Worm (Caenorhabditis elegans) whole organism, L4 larva: ENCODE results near the gene gegf-1.
A peak's percentile ranks its signal among the peaks of the same experiment; 100 is the strongest.

Experiments used
- D1046.2 ChIP-seq: fragments of 200-800 bp; sonication (Bioruptor generic); IDR thresholded peaks from 2 replicates; pipeline ENCODE4 v1.3.6; 2022; ENCODE audit warnings: missing genetic modification characterization, missing compliant biosample characterization
- F10B5.3 ChIP-seq: sonication (generic microtip); optimal IDR thresholded peaks from 2 replicates; lab custom pipeline; 2016; ENCODE audit warnings: mild to moderate bottlenecking, missing genetic modification characterization, missing compliant biosample characterization
- F37D6.2 ChIP-seq: sonication (generic microtip); optimal IDR thresholded peaks from 2 replicates; lab custom pipeline; 2016; ENCODE audit warnings: mild to moderate bottlenecking, missing genetic modification characterization, missing compliant biosample characterization
- F49E8.2 ChIP-seq: sonication (generic microtip); optimal IDR thresholded peaks from 2 replicates; lab custom pipeline; 2016; ENCODE audit warnings: missing compliant biosample characterization, mild to moderate bottlenecking, missing genetic modification characterization, borderline replicate concordance
- T20F7.1 ChIP-seq: fragments of 200-800 bp; sonication (Bioruptor generic); optimal IDR thresholded peaks from 2 replicates; lab custom pipeline; 2018; ENCODE audit warnings: mild to moderate bottlenecking, missing genetic modification characterization, missing compliant biosample characterization
- Y105C5A.15 ChIP-seq: fragments of 200-800 bp; sonication (Bioruptor generic); IDR thresholded peaks from 2 replicates; pipeline ENCODE4 v1.3.6; 2022; ENCODE audit warnings: missing genetic modification characterization, missing compliant biosample characterization
- Y48G9A.11 ChIP-seq: fragments of 200-800 bp; sonication (Bioruptor generic); IDR thresholded peaks from 2 replicates; pipeline ENCODE4 v1.3.6; 2022; ENCODE audit warnings: missing genetic modification reagents, missing genetic modification characterization, missing compliant biosample characterization
- Y75B8A.6 ChIP-seq: fragments of 200-800 bp; sonication (Bioruptor generic); IDR thresholded peaks from 2 replicates; pipeline ENCODE4 v1.3.6; 2022; ENCODE audit warnings: missing genetic modification reagents, missing genetic modification characterization, missing compliant biosample characterization
- ZK546.5 ChIP-seq, 2 experiments: sonication (generic microtip); optimal IDR thresholded peaks; 2 replicates each; lab custom pipeline; 2017; ENCODE audit warnings: missing biosample characterization in 2 of 2, missing genetic modification characterization in 2 of 2
- aha-1 ChIP-seq: fragments of 150-350 bp; peaks from one replicate; lab custom pipeline; 2014; ENCODE audit warnings: missing biosample characterization, missing genetic modification characterization
- aly-2 ChIP-seq: sonication (generic microtip); optimal IDR thresholded peaks from 2 replicates; lab custom pipeline; 2018; ENCODE audit warnings: missing biosample characterization, missing genetic modification characterization
- ceh-28 ChIP-seq: fragments of 150-350 bp; optimal IDR thresholded peaks from 2 replicates; lab custom pipeline; 2014; ENCODE audit warnings: missing biosample characterization, missing genetic modification reagents, missing genetic modification characterization
- ceh-32 ChIP-seq: sonication (generic microtip); optimal IDR thresholded peaks from 2 replicates; lab custom pipeline; 2016; ENCODE audit warnings: mild to moderate bottlenecking, missing genetic modification characterization, missing compliant biosample characterization; ENCODE audit not compliant: poor library complexity
- ceh-62 ChIP-seq: sonication (generic microtip); optimal IDR thresholded peaks from 2 replicates; lab custom pipeline; 2017; ENCODE audit warnings: missing biosample characterization, missing genetic modification characterization
- ctbp-1 ChIP-seq: fragments of 200-800 bp; sonication (Bioruptor generic); IDR thresholded peaks from 2 replicates; pipeline ENCODE4 v1.3.6; 2022; ENCODE audit warnings: missing genetic modification reagents, missing genetic modification characterization, missing compliant biosample characterization
- daf-19 ChIP-seq: fragments of 200-800 bp; sonication (Bioruptor generic); conservative IDR thresholded peaks from 2 replicates; pipeline ENCODE4 v1.3.6; 2022; ENCODE audit warnings: missing genetic modification characterization, missing compliant biosample characterization
- dmd-6 ChIP-seq: fragments of 200-800 bp; sonication (Bioruptor generic); IDR thresholded peaks from 2 replicates; pipeline ENCODE4 v1.3.6; 2022; ENCODE audit warnings: missing genetic modification reagents, missing genetic modification characterization, missing compliant biosample characterization
- dmd-8 ChIP-seq: fragments of 200-800 bp; sonication (Bioruptor generic); IDR thresholded peaks from 2 replicates; pipeline ENCODE4 v1.3.6; 2022; ENCODE audit warnings: missing genetic modification characterization, missing compliant biosample characterization
- duxl-1 ChIP-seq: sonication (generic microtip); optimal IDR thresholded peaks from 2 replicates; lab custom pipeline; 2016; ENCODE audit warnings: mild to moderate bottlenecking, missing genetic modification characterization, moderate library complexity, missing compliant biosample characterization; ENCODE audit not compliant: poor library complexity
- dve-1 ChIP-seq: sonication (generic microtip); optimal IDR thresholded peaks from 2 replicates; lab custom pipeline; 2017; ENCODE audit warnings: antibody characterized with exemption, mild to moderate bottlenecking, missing genetic modification characterization, missing compliant biosample characterization; ENCODE audit not compliant: insufficient read depth
- egl-27 ChIP-seq: sonication (generic microtip); optimal IDR thresholded peaks from 3 replicates; lab custom pipeline; 2017; ENCODE audit warnings: missing biosample characterization, missing genetic modification reagents, missing genetic modification characterization
- egl-43 ChIP-seq: fragments of 200-800 bp; sonication (Bioruptor generic); IDR thresholded peaks from 2 replicates; pipeline ENCODE4 v1.3.6; 2022; ENCODE audit warnings: missing genetic modification reagents, missing genetic modification characterization, missing compliant biosample characterization
- hif-1 ChIP-seq, 2 experiments: sonication (generic microtip); optimal IDR thresholded peaks; 2 replicates each; lab custom pipeline; 2016 to 2017; ENCODE audit warnings: missing compliant biosample characterization in 2 of 2, missing genetic modification characterization in 2 of 2, missing genetic modification reagents in 2 of 2, missing genotype in 2 of 2, mild to moderate bottlenecking in 1 of 2
- lim-7 ChIP-seq: fragments of 200-800 bp; sonication (Bioruptor generic); IDR thresholded peaks from 2 replicates; pipeline ENCODE4 v1.3.6; 2022; ENCODE audit warnings: missing genetic modification characterization, missing compliant biosample characterization
- lin-38 ChIP-seq: fragments of 200-800 bp; sonication (Bioruptor generic); IDR thresholded peaks from 2 replicates; pipeline ENCODE4 v1.3.6; 2022; ENCODE audit warnings: missing genetic modification reagents, missing genetic modification characterization, missing compliant biosample characterization
- lsy-2 ChIP-seq, 2 experiments: fragments of 150-350 bp in 1 of 2; sonication (generic microtip) in 1 of 2; optimal IDR thresholded peaks; 2 replicates each; lab custom pipeline; 2014 to 2017; ENCODE audit warnings: missing biosample characterization in 2 of 2, missing genetic modification characterization in 2 of 2
- madf-5 ChIP-seq, 2 experiments: fragments of 200-800 bp; sonication (Bioruptor generic); IDR thresholded peaks; 2 replicates each; pipeline ENCODE4 v1.3.6; 2022; ENCODE audit warnings: missing compliant biosample characterization in 2 of 2, missing genetic modification characterization in 2 of 2
- mdt-29 ChIP-seq: fragments of 200-800 bp; sonication (Bioruptor generic); IDR thresholded peaks from 2 replicates; pipeline ENCODE4 v1.3.6; 2022; ENCODE audit warnings: missing genetic modification reagents, missing genetic modification characterization, missing compliant biosample characterization
- mxl-2 ChIP-seq: fragments of 200-800 bp; sonication (Bioruptor generic); conservative IDR thresholded peaks from 2 replicates; pipeline ENCODE4 v1.3.6; 2022; ENCODE audit warnings: missing genetic modification reagents, missing genetic modification characterization, missing compliant biosample characterization
- nhr-102 ChIP-seq: sonication (generic microtip); optimal IDR thresholded peaks from 2 replicates; lab custom pipeline; 2016; ENCODE audit warnings: mild to moderate bottlenecking, missing genetic modification characterization, moderate library complexity, missing compliant biosample characterization
- nhr-111 ChIP-seq: fragments of 200-800 bp; sonication (Bioruptor generic); optimal IDR thresholded peaks from 2 replicates; lab custom pipeline; 2018; ENCODE audit warnings: mild to moderate bottlenecking, missing genetic modification characterization, missing compliant biosample characterization
- nhr-41 ChIP-seq: fragments of 200-800 bp; sonication (Bioruptor generic); IDR thresholded peaks from 2 replicates; pipeline ENCODE4 v1.3.6; 2022; ENCODE audit warnings: missing genetic modification reagents, missing genetic modification characterization, missing compliant biosample characterization
- nhr-42 ChIP-seq: fragments of 200-800 bp; sonication (Bioruptor generic); IDR thresholded peaks from 2 replicates; pipeline ENCODE4 v1.3.6; 2022; ENCODE audit warnings: missing genetic modification characterization, missing compliant biosample characterization
- nhr-48 ChIP-seq: sonication (generic microtip); optimal IDR thresholded peaks from 2 replicates; lab custom pipeline; 2016; ENCODE audit warnings: mild to moderate bottlenecking, missing genetic modification characterization, missing compliant biosample characterization
- nhr-76 ChIP-seq: fragments of 150-350 bp; optimal IDR thresholded peaks from 2 replicates; lab custom pipeline; 2014; ENCODE audit warnings: missing biosample characterization, missing genetic modification characterization
- rbr-2 ChIP-seq: sonication (generic microtip); optimal IDR thresholded peaks from 2 replicates; lab custom pipeline; 2016; ENCODE audit warnings: missing genotype, missing genetic modification characterization, missing compliant biosample characterization
- saeg-2 ChIP-seq: fragments of 200-800 bp; sonication (Bioruptor generic); IDR thresholded peaks from 2 replicates; pipeline ENCODE4 v1.3.6; 2022; ENCODE audit warnings: missing genetic modification reagents, missing genetic modification characterization, missing compliant biosample characterization
- snpc-1.2 ChIP-seq: fragments of 200-800 bp; sonication (Bioruptor generic); IDR thresholded peaks from 2 replicates; pipeline ENCODE4 v1.3.6; 2022; ENCODE audit warnings: missing genetic modification reagents, missing genetic modification characterization, missing compliant biosample characterization
- tra-1 ChIP-seq: fragments of 200-800 bp; sonication (Bioruptor generic); IDR thresholded peaks from 2 replicates; pipeline ENCODE4 v1.3.6; 2022; ENCODE audit warnings: missing genetic modification reagents, missing genetic modification characterization, missing compliant biosample characterization
- unc-130 ChIP-seq: sonication (generic microtip); optimal IDR thresholded peaks from 2 replicates; lab custom pipeline; 2016; ENCODE audit warnings: missing genetic modification reagents, missing genetic modification characterization, missing compliant biosample characterization
- unc-62 ChIP-seq, 3 experiments: fragments of 150-350 bp in 1 of 3; sonication (generic microtip); optimal IDR thresholded peaks in 2 of 3; peaks in 1 of 3; 1 replicate in 1 of 3; 2 replicates in 2 of 3; lab custom pipeline; 2014 to 2017; ENCODE audit warnings: missing biosample characterization in 3 of 3, missing genetic modification characterization in 3 of 3, missing genetic modification reagents in 3 of 3, missing genotype in 1 of 3
- vab-7 ChIP-seq: fragments of 200-800 bp; sonication (Bioruptor generic); IDR thresholded peaks from 2 replicates; pipeline ENCODE4 v1.3.6; 2022; ENCODE audit warnings: missing genetic modification reagents, missing genetic modification characterization, missing compliant biosample characterization
- zfp-2 ChIP-seq: sonication (generic microtip); optimal IDR thresholded peaks from 2 replicates; lab custom pipeline; 2016; ENCODE audit warnings: mild to moderate bottlenecking, missing genetic modification characterization, missing compliant biosample characterization
- zfp-3 ChIP-seq: fragments of 200-800 bp; sonication (Bioruptor generic); conservative IDR thresholded peaks from 2 replicates; pipeline ENCODE4 v1.3.6; 2022; ENCODE audit warnings: missing genetic modification reagents, missing genetic modification characterization, missing compliant biosample characterization
- zip-11 ChIP-seq: fragments of 200-800 bp; sonication (Bioruptor generic); IDR thresholded peaks from 2 replicates; pipeline ENCODE4 v1.3.6; 2022; ENCODE audit warnings: missing genetic modification characterization, missing compliant biosample characterization
- zip-2 ChIP-seq: fragments of 150-350 bp; optimal IDR thresholded peaks from 2 replicates; lab custom pipeline; 2014; ENCODE audit warnings: missing biosample characterization, missing genetic modification characterization

The gegf-1 gene

ce11 chrIV:147819-148218 is 9.9 kb downstream of the gegf-1 start, which contains the start of gene col-99:
Gene col-99, minus strand, starts transcription at chrIV:147919.
- TF ChIP-seq egl-43 (GFP tag; lab: Robert Waterston, UW) (no peak), F10B5.3 (tag; lab: Kevin White, UChicago) (no peak), mxl-2 (GFP tag; lab: Robert Waterston, UW) (no peak), dve-1 (tag; lab: Kevin White, UChicago) (no peak), ceh-62 (tag; lab: Kevin White, UChicago) (no peak), zfp-2 (tag; lab: Kevin White, UChicago) (no peak), nhr-76 (tag; lab: Kevin White, UChicago) (no peak), aha-1 (tag; lab: Kevin White, UChicago) (peak; percentile 44), daf-19 (GFP tag; lab: Robert Waterston, UW) (no peak), vab-7 (no peak), unc-62 (GFP tag; optimal IDR thresholded peaks at IDR 0.05 in 1 of 2; lab: Kevin White, UChicago) (peak in 1 of 2 experiments; percentile 43), unc-62 (tag; optimal IDR thresholded peaks at IDR 0.05; lab: Kevin White, UChicago) (no peak), saeg-2 (GFP tag; lab: Robert Waterston, UW) (no peak), hif-1 (tag; optimal IDR thresholded peaks at IDR 0.05; lab: Kevin White, UChicago) (no peak)
- TF ChIP-seq, all 104 proteins: peak for 2

ce11 chrIV:143807-144371 is 13.8 kb downstream of the gegf-1 start:
- TF ChIP-seq zfp-2 (tag; lab: Kevin White, UChicago): peak; percentile 43
- 0 out of 2 replicates have a peak, but pooled peaks have one; percentile 21 for TF ChIP-seq zip-11 (GFP tag; lab: Robert Waterston, UW)
- TF ChIP-seq Y48G9A.11 (GFP tag; lab: Robert Waterston, UW): peak; percentile 56
- TF ChIP-seq egl-27 (tag; lab: Kevin White, UChicago): no peak
- TF ChIP-seq zip-2: no peak
- TF ChIP-seq nhr-41: peak; percentile 56; the same call in 1 of the 2 replicates
- TF ChIP-seq nhr-111 (GFP tag; lab: Kevin White, UChicago): no peak
- peak; percentile 58 for TF ChIP-seq duxl-1 (tag; lab: Kevin White, UChicago)
- peak in 1 of 2 experiments; percentile 75 for TF ChIP-seq hif-1 (tag; optimal IDR thresholded peaks at IDR 0.05; lab: Kevin White, UChicago)
- peak; percentile 60 for TF ChIP-seq rbr-2 (tag; lab: Kevin White, UChicago)
- TF ChIP-seq T20F7.1 (GFP tag; lab: Kevin White, UChicago): no peak
- TF ChIP-seq dmd-8: peak; percentile 86
- peak; percentile 71 for TF ChIP-seq dmd-6 (GFP tag; lab: Robert Waterston, UW)
- no peak for TF ChIP-seq nhr-102 (tag; lab: Kevin White, UChicago)
- no peak for TF ChIP-seq lsy-2 (tag; optimal IDR thresholded peaks at IDR 0.05; lab: Kevin White, UChicago)
- TF ChIP-seq zfp-3 (GFP tag; lab: Robert Waterston, UW): no peak; the same call in 1 of the 2 replicates
- TF ChIP-seq F37D6.2 (tag; lab: Kevin White, UChicago): peak; percentile 34
- TF ChIP-seq tra-1 (GFP tag; lab: Robert Waterston, UW): peak; percentile 77; the same call in 1 of the 2 replicates
- no peak for TF ChIP-seq mxl-2 (GFP tag; lab: Robert Waterston, UW)
- TF ChIP-seq lim-7 (GFP tag; lab: Robert Waterston, UW): peak; percentile 91
- TF ChIP-seq aly-2 (tag; lab: Kevin White, UChicago): no peak
- TF ChIP-seq ceh-28 (tag; lab: Kevin White, UChicago): no peak
- peak; percentile 86; the same call in 1 of the 2 replicates for TF ChIP-seq Y105C5A.15 (GFP tag; lab: Robert Waterston, UW)
- TF ChIP-seq D1046.2: peak; percentile 79
- peak; percentile 76 for TF ChIP-seq ctbp-1 (GFP tag; lab: Robert Waterston, UW)
- TF ChIP-seq nhr-48 (tag; lab: Kevin White, UChicago): no peak
- TF ChIP-seq ceh-32: no peak
- TF ChIP-seq unc-62 (GFP tag; optimal IDR thresholded peaks at IDR 0.05 in 1 of 2; lab: Kevin White, UChicago): no peak
- no peak for TF ChIP-seq unc-62 (tag; optimal IDR thresholded peaks at IDR 0.05; lab: Kevin White, UChicago)
- TF ChIP-seq ZK546.5 (tag; optimal IDR thresholded peaks at IDR 0.05; lab: Kevin White, UChicago): no peak
- TF ChIP-seq nhr-42 (GFP tag; lab: Robert Waterston, UW): no peak
- TF ChIP-seq dve-1 (tag; lab: Kevin White, UChicago): no peak
- peak in 1 of 2 experiments; percentile 81; a peak in 1 of 4 replicates for TF ChIP-seq madf-5 (GFP tag; IDR thresholded peaks at IDR 0.05; lab: Robert Waterston, UW)
- TF ChIP-seq lin-38: peak; percentile 75
- no peak for TF ChIP-seq nhr-76 (tag; lab: Kevin White, UChicago)
- TF ChIP-seq F49E8.2: no peak
- TF ChIP-seq snpc-1.2: peak; percentile 84
- peak; percentile 62 for TF ChIP-seq unc-130 (GFP tag; lab: Kevin White, UChicago)
- TF ChIP-seq Y75B8A.6 (GFP tag; lab: Robert Waterston, UW): peak; percentile 70; the same call in 1 of the 2 replicates
- TF ChIP-seq mdt-29 (GFP tag; lab: Robert Waterston, UW): 0 out of 2 replicates have a peak, but pooled peaks have one; percentile 41
